Fruit fly (Drosophila melanogaster): ENCODE data around the gene CG9701.

Gene CG9701

DNA sequence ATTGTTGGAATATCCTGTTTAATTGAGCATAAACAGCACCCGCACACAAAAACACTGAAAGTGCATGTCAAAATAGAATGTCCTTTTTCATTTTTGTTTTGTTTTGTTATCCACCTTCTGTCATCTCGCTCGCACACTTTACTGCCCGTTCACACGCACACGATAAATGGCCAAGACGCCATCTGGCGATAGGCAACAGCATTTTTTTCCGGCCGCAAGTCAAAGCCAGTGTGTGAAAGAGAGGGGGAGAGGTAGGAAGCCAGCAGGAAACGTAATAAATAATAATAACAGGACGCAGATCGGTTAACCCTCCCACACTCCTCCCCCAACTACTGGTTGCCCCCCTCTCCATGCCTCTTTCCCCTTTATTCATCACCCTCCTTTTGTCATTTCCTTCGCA, 36.5 kb downstream of the CG9701 start (continued):
- TF ChIP-seq CG4360 (GFP tag; IDR thresholded peaks at IDR 0.05) (0 out of 2 replicates have a peak, but pooled peaks have one; percentile 29), CG12071 (GFP tag; optimal IDR thresholded peaks at IDR 0.05) (peak; percentile 58), CG6654 (GFP tag; optimal IDR thresholded peaks at IDR 0.05) (no peak), CG32532 (GFP tag; IDR thresholded peaks at IDR 0.05) (peak; percentile 56), CG30403 (GFP tag; optimal IDR thresholded peaks at IDR 0.05) (no peak), az2 (GFP tag; optimal IDR thresholded peaks at IDR 0.05) (peak; percentile 28), CG6791 (GFP tag; IDR thresholded peaks at IDR 0.05; ENCODE audit: partially characterized antibody) (peak; percentile 42; the same call in 1 of the 3 replicates), cad (GFP tag; optimal IDR thresholded peaks at IDR 0.05) (peak; percentile 9), danr (GFP tag; IDR thresholded peaks at IDR 0.05) (no peak), CG10959 (GFP tag; IDR thresholded peaks at IDR 0.05) (0 out of 2 replicates have a peak, but pooled peaks have one; percentile 39), Nf-YB (GFP tag; optimal IDR thresholded peaks at IDR 0.05) (no peak), CG1603 (tag; optimal IDR thresholded peaks at IDR 0.05) (peak; percentile 41), CG2199 (GFP tag; IDR thresholded peaks at IDR 0.05) (peak; percentile 94), pzg (GFP tag; optimal IDR thresholded peaks at IDR 0.05) (no peak), CG17612 (GFP tag; IDR thresholded peaks at IDR 0.05) (no peak), bigmax (GFP tag; optimal IDR thresholded peaks at IDR 0.05) (no peak), Optix (GFP tag; IDR thresholded peaks at IDR 0.05) (0 out of 3 replicates have a peak, but pooled peaks have one; percentile 51), HLHmδ (GFP tag; optimal IDR thresholded peaks at IDR 0.05) (peak; percentile 92), CG4730 (GFP tag; IDR thresholded peaks at IDR 0.05) (peak; percentile 29; the same call in 1 of the 2 replicates), CG16863 (GFP tag; optimal IDR thresholded peaks at IDR 0.05) (peak; percentile 41), abd-A (tag; optimal IDR thresholded peaks at IDR 0.05) (peak; percentile 72), CG7928 (GFP tag; optimal IDR thresholded peaks at IDR 0.05) (no peak), grn (GFP tag; optimal IDR thresholded peaks at IDR 0.05) (peak; percentile 35), NfI (GFP tag; optimal IDR thresholded peaks at IDR 0.05) (peak; percentile 31), otp (GFP tag; IDR thresholded peaks at IDR 0.05) (0 out of 3 replicates have a peak, but pooled peaks have one; percentile 44), tin (GFP tag; optimal IDR thresholded peaks at IDR 0.05) (peak; percentile 39), Pdp1 (GFP tag; optimal IDR thresholded peaks at IDR 0.05) (peak in 1 of 2 experiments; percentile 9), Stat92E (GFP tag; optimal IDR thresholded peaks at IDR 0.05) (no peak), nerfin-1 (tag; optimal IDR thresholded peaks at IDR 0.05) (peak; percentile 60), CG13624 (GFP tag; optimal IDR thresholded peaks at IDR 0.05) (no peak), Hr78 (GFP tag; optimal IDR thresholded peaks at IDR 0.05) (no peak), CG9609 (GFP tag; optimal IDR thresholded peaks at IDR 0.05) (no peak), en (GFP tag; optimal IDR thresholded peaks at IDR 0.05) (no peak), CHES-1-like (GFP tag; optimal IDR thresholded peaks at IDR 0.05) (no peak), tap (tag; optimal IDR thresholded peaks at IDR 0.05) (no peak), al (GFP tag; IDR thresholded peaks at IDR 0.05) (no peak), Lpt (GFP tag; optimal IDR thresholded peaks at IDR 0.05) (peak; percentile 38), CG16813 (GFP tag; IDR thresholded peaks at IDR 0.05; ENCODE audit: partially characterized antibody) (peak; percentile 11; the same call in 1 of the 3 replicates), CG5245 (GFP tag; optimal IDR thresholded peaks at IDR 0.05) (peak; percentile 43), zf30C (GFP tag; optimal IDR thresholded peaks at IDR 0.05) (peak; percentile 27), pb (GFP tag; optimal IDR thresholded peaks at IDR 0.05) (peak; percentile 40), slp2 (GFP tag; optimal IDR thresholded peaks at IDR 0.05) (no peak), wdn (GFP tag; IDR thresholded peaks at IDR 0.05) (no peak), Myb (GFP tag; optimal IDR thresholded peaks at IDR 0.05) (no peak), CG7745 (tag; optimal IDR thresholded peaks at IDR 0.05) (no peak), zfh1 (GFP tag; IDR thresholded peaks at IDR 0.05) (0 out of 3 replicates have a peak, but pooled peaks have one; percentile 30), CG32772 (GFP tag; IDR thresholded peaks at IDR 0.05) (peak; percentile 29; the same call in 1 of the 2 replicates), CG10366 (GFP tag; IDR thresholded peaks at IDR 0.05) (no peak), Oaz (GFP tag; IDR thresholded peaks at IDR 0.05) (0 out of 2 replicates have a peak, but pooled peaks have one; percentile 19), CG7963 (GFP tag; IDR thresholded peaks at IDR 0.05; ENCODE audit: partially characterized antibody) (no peak)
